Fruit fly (Drosophila melanogaster) whole organism, embryonic: ENCODE data around the gene Pgd.

Source experiments
- Aef1 ChIP-seq: fragments of 200-800 bp; sonication (Bioruptor generic); IDR thresholded peaks from 3 replicates; pipeline ENCODE4 v1.3.6; 2022; ENCODE audit warnings: missing biosample characterization, missing genetic modification characterization
- CG11696 ChIP-seq: fragments of 200-800 bp; sonication (Bioruptor generic); IDR thresholded peaks from 2 replicates; pipeline ENCODE4 v1.3.6; 2022; ENCODE audit warnings: missing biosample characterization, missing genetic modification characterization
- CG1603 ChIP-seq: fragments of 200-800 bp; sonication (Bioruptor generic); optimal IDR thresholded peaks from 2 replicates; lab custom pipeline; 2019; ENCODE audit warnings: missing biosample characterization, mild to moderate bottlenecking, missing genetic modification characterization, moderate library complexity
- CG4424 ChIP-seq: fragments of 200-800 bp; sonication (Bioruptor generic); optimal IDR thresholded peaks from 3 replicates; lab custom pipeline; 2016; ENCODE audit warnings: missing biosample characterization, missing genetic modification characterization
- CG8478 ChIP-seq: fragments of >200 bp; optimal IDR thresholded peaks from 2 replicates; lab custom pipeline; 2018
- MESR4 ChIP-seq: fragments of 200-800 bp; sonication (Bioruptor generic); optimal IDR thresholded peaks from 2 replicates; lab custom pipeline; 2018; ENCODE audit warnings: missing biosample characterization, mild to moderate bottlenecking, missing genetic modification characterization, moderate library complexity
- aop ChIP-seq: fragments of 200-800 bp; sonication (Bioruptor generic); IDR thresholded peaks from 2 replicates; pipeline ENCODE4 v1.3.6; 2022; ENCODE audit warnings: missing biosample characterization, missing genetic modification characterization

- TF ChIP-seq aop (GFP tag; lab: Robert Waterston, UW), result no peak
- TF ChIP-seq CG4424, result no peak
- no peak for TF ChIP-seq CG8478
- no peak for TF ChIP-seq CG1603 (tag; lab: Kevin White, UChicago)
- TF ChIP-seq Aef1 (GFP tag; lab: Robert Waterston, UW), result no peak
- no peak for TF ChIP-seq CG11696 (GFP tag; lab: Robert Waterston, UW)
- TF ChIP-seq MESR4 (GFP tag; lab: Kevin White, UChicago), result no peak
Measured at dm6 chrX:2187520-2187919, 42.6 kb downstream of the Pgd start, which contains the start of gene CG3457.
